Worm (Caenorhabditis elegans) whole organism, late embryonic: Measurements from ENCODE around the gene T16A9.3.

Experiments used
- ahr-1 ChIP-seq: sonication (generic microtip); optimal IDR thresholded peaks from 2 replicates; lab custom pipeline; 2016; ENCODE audit warnings: missing genetic modification characterization, missing compliant biosample characterization
- ama-1 ChIP-seq: fragments of 150-350 bp; optimal IDR thresholded peaks from 2 replicates; lab custom pipeline; 2014
- elt-2 ChIP-seq: sonication (generic microtip); optimal IDR thresholded peaks from 2 replicates; lab custom pipeline; 2016; ENCODE audit warnings: missing genetic modification reagents, missing genetic modification characterization, missing compliant biosample characterization
- eyg-1 ChIP-seq: sonication (generic microtip); optimal IDR thresholded peaks from 2 replicates; lab custom pipeline; 2016; ENCODE audit warnings: missing genotype, missing genetic modification characterization, missing compliant biosample characterization
- fax-1 ChIP-seq: sonication (generic microtip); optimal IDR thresholded peaks from 2 replicates; lab custom pipeline; 2016; ENCODE audit warnings: missing genotype, missing genetic modification characterization, missing compliant biosample characterization
- hlh-15 ChIP-seq: sonication (generic microtip); optimal IDR thresholded peaks from 2 replicates; lab custom pipeline; 2016; ENCODE audit warnings: missing genetic modification characterization, missing compliant biosample characterization
- nhr-11 ChIP-seq: fragments of 150-350 bp; optimal IDR thresholded peaks from 2 replicates; lab custom pipeline; 2014; ENCODE audit warnings: missing biosample characterization, missing genetic modification characterization
- npax-4 ChIP-seq: sonication (generic microtip); optimal IDR thresholded peaks from 2 replicates; lab custom pipeline; 2016; ENCODE audit warnings: missing genetic modification characterization, missing compliant biosample characterization
- pha-4 ChIP-seq: fragments of 150-350 bp; optimal IDR thresholded peaks from 2 replicates; lab custom pipeline; 2018; ENCODE audit warnings: missing biosample characterization, missing genetic modification reagents, missing genetic modification characterization
- sox-4 ChIP-seq: sonication (generic microtip); optimal IDR thresholded peaks from 2 replicates; lab custom pipeline; 2017; ENCODE audit warnings: mild to moderate bottlenecking, missing genetic modification characterization, inconsistent platforms, missing compliant biosample characterization
- unc-42 ChIP-seq: sonication (generic microtip); optimal IDR thresholded peaks from 2 replicates; lab custom pipeline; 2016; ENCODE audit warnings: missing genotype, missing genetic modification characterization, missing compliant biosample characterization
- unc-55 ChIP-seq: sonication (generic microtip); optimal IDR thresholded peaks from 2 replicates; lab custom pipeline; 2017; ENCODE audit warnings: missing biosample characterization, missing genetic modification reagents, missing genetic modification characterization

- TF ChIP-seq eyg-1 (tag; lab: Kevin White, UChicago) (no peak), elt-2 (no peak), ama-1 (lab: Kevin White, UChicago) (no peak), nhr-11 (no peak), unc-42 (tag; lab: Kevin White, UChicago) (no peak), npax-4 (tag; lab: Kevin White, UChicago) (no peak), ahr-1 (tag; lab: Kevin White, UChicago) (no peak), unc-55 (GFP tag; lab: Kevin White, UChicago) (no peak), sox-4 (tag; lab: Kevin White, UChicago) (no peak), fax-1 (tag; lab: Kevin White, UChicago) (no peak), hlh-15 (no peak), pha-4 (tag; lab: Kevin White, UChicago) (no peak)
Observed at ce11 chrV:14248025-14248424, 42.7 kb downstream of the T16A9.3 start, which contains the start of gene K02E11.4.
